Worm (Caenorhabditis elegans): ENCODE measurements around the gene C18B2.3.

C18B2.3 gene

ce11 chrX:3601531-3601930 lies at the start of gene C18B2.3:
Gene C18B2.3, plus strand, starts transcription at chrX:3601831.
- TF ChIP-seq unc-62 (GFP tag; optimal IDR thresholded peaks at IDR 0.05 in 1 of 2): peak in 1 of 2 experiments; percentile 87
- TF ChIP-seq unc-62 (tag; optimal IDR thresholded peaks at IDR 0.05): no peak
- TF ChIP-seq lin-1 (GFP tag; IDR thresholded peaks at IDR 0.05): no peak

DNA sequence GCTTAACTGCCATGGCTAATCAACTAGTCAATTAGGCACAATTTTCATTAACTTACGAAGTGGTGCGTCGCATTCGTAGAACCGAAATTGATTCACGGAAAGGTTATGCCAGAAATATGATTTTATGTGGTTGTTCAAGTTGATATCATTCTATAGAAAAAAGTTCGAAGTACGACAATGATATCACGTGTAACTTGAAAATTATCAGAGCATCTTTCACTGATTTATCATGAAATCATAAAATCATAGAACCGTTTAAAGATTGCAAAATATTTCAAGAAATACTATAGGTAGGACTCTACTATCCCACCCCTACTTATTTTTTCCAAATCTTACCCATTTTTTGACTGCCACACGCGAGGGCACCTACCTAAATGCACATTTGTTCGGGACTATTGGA lies 48.7 kb upstream of the C18B2.3 start:
- TF ChIP-seq spr-3 (GFP tag; optimal IDR thresholded peaks at IDR 0.05) (no peak), nhr-10 (tag; optimal IDR thresholded peaks at IDR 0.05) (no peak), Y48G9A.11 (GFP tag; IDR thresholded peaks at IDR 0.05) (no peak), dve-1 (tag; optimal IDR thresholded peaks at IDR 0.05; ENCODE audit: insufficient read depth) (peak; percentile 41), pqm-1 (tag; optimal IDR thresholded peaks at IDR 0.05) (peak; percentile 30), php-3 (GFP tag; IDR thresholded peaks at IDR 0.05) (0 out of 2 replicates have a peak, but pooled peaks have one; percentile 37), hlh-30 (tag; optimal IDR thresholded peaks at IDR 0.05; ENCODE audit: insufficient read depth) (no peak), nhr-77 (tag; optimal IDR thresholded peaks at IDR 0.05) (no peak), nhr-42 (GFP tag; IDR thresholded peaks at IDR 0.05) (no peak), unc-62 (GFP tag; optimal IDR thresholded peaks at IDR 0.05 in 1 of 2) (no peak), unc-62 (tag; optimal IDR thresholded peaks at IDR 0.05) (no peak), hif-1 (tag; optimal IDR thresholded peaks at IDR 0.05) (no peak), ceh-82 (tag; optimal IDR thresholded peaks at IDR 0.05) (no peak), lin-13 (GFP tag; optimal IDR thresholded peaks at IDR 0.05) (no peak), nhr-111 (GFP tag; optimal IDR thresholded peaks at IDR 0.05) (no peak), F26F4.8 (GFP tag; conservative IDR thresholded peaks at IDR 0.05) (no peak), aly-2 (tag; optimal IDR thresholded peaks at IDR 0.05) (no peak), nhr-237 (tag; optimal IDR thresholded peaks at IDR 0.05) (no peak), T26A8.4 (GFP tag; IDR thresholded peaks at IDR 0.05) (no peak), lin-38 (GFP tag; IDR thresholded peaks at IDR 0.05) (no peak), aha-1 (tag) (peak; percentile 16), dmd-6 (GFP tag; IDR thresholded peaks at IDR 0.05) (peak; percentile 47; the same call in 1 of the 2 replicates), egl-43 (GFP tag; IDR thresholded peaks at IDR 0.05) (no peak), lin-29 (GFP tag; IDR thresholded peaks at IDR 0.05) (no peak), ztf-11 (tag; optimal IDR thresholded peaks at IDR 0.05) (no peak), ctbp-1 (GFP tag; IDR thresholded peaks at IDR 0.05) (no peak), mep-1 (tag; optimal IDR thresholded peaks at IDR 0.05) (peak; percentile 1), daf-8 (GFP tag; IDR thresholded peaks at IDR 0.05) (no peak), D1046.2 (GFP tag; IDR thresholded peaks at IDR 0.05) (no peak), zip-2 (tag; optimal IDR thresholded peaks at IDR 0.05) (no peak), lin-15B (tag; optimal IDR thresholded peaks at IDR 0.05) (no peak), mdt-29 (GFP tag; IDR thresholded peaks at IDR 0.05) (no peak), nhr-41 (GFP tag; IDR thresholded peaks at IDR 0.05) (no peak), Y75B8A.6 (GFP tag; IDR thresholded peaks at IDR 0.05) (no peak), ceh-32 (tag; optimal IDR thresholded peaks at IDR 0.05; ENCODE audit: poor library complexity) (no peak), lir-3 (tag; optimal IDR thresholded peaks at IDR 0.05) (no peak), lin-1 (GFP tag; IDR thresholded peaks at IDR 0.05) (no peak), lin-39 (tag; optimal IDR thresholded peaks at IDR 0.05) (no peak), unc-39 (tag; optimal IDR thresholded peaks at IDR 0.05) (no peak), arid-1 (GFP tag; conservative IDR thresholded peaks at IDR 0.05) (no peak), hlh-11 (tag; optimal IDR thresholded peaks at IDR 0.05) (peak; percentile 6), egl-27 (tag; optimal IDR thresholded peaks at IDR 0.05) (no peak), tra-1 (GFP tag; IDR thresholded peaks at IDR 0.05) (no peak), daf-16 (GFP tag; optimal IDR thresholded peaks at IDR 0.05) (no peak), daf-16 (tag; optimal IDR thresholded peaks at IDR 0.05) (peak; percentile 31)
